Fruit fly (Drosophila melanogaster) S2 (cell line): ENCODE data around the gene Lamtor5.

ENCODE experiments used
- CG8478 ChIP-seq: fragments of >200 bp; optimal IDR thresholded peaks from 2 replicates; lab custom pipeline; 2018
- CTCF ChIP-seq, 2 experiments: fragments of >200 bp; optimal IDR thresholded peaks; 2 replicates each; lab custom pipeline; 2018

dm6 chrX:1899445-1900085, 40.8 kb upstream of the Lamtor5 start:
- TF ChIP-seq CTCF (optimal IDR thresholded peaks at IDR 0.05; lab: Kevin White, UChicago) (no peak), CG8478 (lab: Kevin White, UChicago) (no peak)
